Worm (Caenorhabditis elegans) whole organism, late embryonic: Measurements from ENCODE around the gene exh-1.

Experiments
- F13H6.1 ChIP-seq: sonication (generic microtip); optimal IDR thresholded peaks from 2 replicates; lab custom pipeline; 2016; ENCODE audit warnings: missing genetic modification characterization, missing compliant biosample characterization
- ceh-19 ChIP-seq: fragments of 200-800 bp; sonication (Bioruptor generic); optimal IDR thresholded peaks from 2 replicates; lab custom pipeline; 2018; ENCODE audit warnings: mild to moderate bottlenecking, missing genetic modification characterization, missing compliant biosample characterization
- ceh-31 ChIP-seq: sonication (generic microtip); optimal IDR thresholded peaks from 2 replicates; lab custom pipeline; 2016; ENCODE audit warnings: missing genetic modification characterization, missing compliant biosample characterization
- ceh-9 ChIP-seq: sonication (generic microtip); optimal IDR thresholded peaks from 2 replicates; lab custom pipeline; 2016; ENCODE audit warnings: mild to moderate bottlenecking, missing genetic modification characterization, inconsistent platforms, missing compliant biosample characterization
- che-1 ChIP-seq: sonication (generic microtip); optimal IDR thresholded peaks from 2 replicates; lab custom pipeline; 2016; ENCODE audit warnings: mild to moderate bottlenecking, missing genetic modification characterization, missing compliant biosample characterization
- elt-4 ChIP-seq: sonication (generic microtip); optimal IDR thresholded peaks from 2 replicates; lab custom pipeline; 2016; ENCODE audit warnings: missing genetic modification characterization, missing compliant biosample characterization
- fkh-6 ChIP-seq: sonication (generic microtip); optimal IDR thresholded peaks from 2 replicates; lab custom pipeline; 2016; ENCODE audit warnings: missing genetic modification characterization, missing compliant biosample characterization
- nfya-1 ChIP-seq: sonication (generic microtip); optimal IDR thresholded peaks from 2 replicates; lab custom pipeline; 2017; ENCODE audit warnings: missing genetic modification characterization, mild to moderate bottlenecking, missing compliant biosample characterization, antibody characterized with exemption, moderate library complexity
- npax-4 ChIP-seq: sonication (generic microtip); optimal IDR thresholded peaks from 2 replicates; lab custom pipeline; 2016; ENCODE audit warnings: missing genetic modification characterization, missing compliant biosample characterization
- ttx-3 ChIP-seq: sonication (generic microtip); optimal IDR thresholded peaks from 2 replicates; lab custom pipeline; 2016; ENCODE audit warnings: missing genetic modification reagents, missing genetic modification characterization, missing compliant biosample characterization
- unc-42 ChIP-seq: sonication (generic microtip); optimal IDR thresholded peaks from 2 replicates; lab custom pipeline; 2016; ENCODE audit warnings: missing genotype, missing genetic modification characterization, missing compliant biosample characterization

ce11 chrV:3132116-3132515 lies 24.8 kb upstream of the exh-1 start:
- TF ChIP-seq nfya-1 (no peak), ttx-3 (tag; lab: Kevin White, UChicago) (no peak), fkh-6 (tag; lab: Kevin White, UChicago) (no peak), ceh-19 (GFP tag; lab: Kevin White, UChicago) (no peak), unc-42 (tag; lab: Kevin White, UChicago) (no peak), F13H6.1 (no peak), che-1 (no peak), ceh-31 (tag; lab: Kevin White, UChicago) (no peak), elt-4 (tag; lab: Kevin White, UChicago) (no peak), npax-4 (tag; lab: Kevin White, UChicago) (no peak), ceh-9 (tag; lab: Kevin White, UChicago) (no peak)
